Fruit fly (Drosophila melanogaster) whole organism, embryonic: Measurements from ENCODE around the gene CG4297.

Source experiments
- CG10209 ChIP-seq: fragments of 200-800 bp; sonication (Bioruptor generic); optimal IDR thresholded peaks from 3 replicates; lab custom pipeline; 2017; ENCODE audit warnings: missing biosample characterization, mild to moderate bottlenecking, missing genetic modification characterization, missing genetic modification reagents
- CG11560 ChIP-seq: fragments of 200-800 bp; sonication (Bioruptor generic); IDR thresholded peaks from 3 replicates; pipeline ENCODE4 v1.3.6; 2022; ENCODE audit warnings: missing biosample characterization, missing genetic modification characterization
- CG12104 ChIP-seq: fragments of 200-800 bp; sonication (Bioruptor generic); optimal IDR thresholded peaks from 3 replicates; lab custom pipeline; 2016; ENCODE audit warnings: missing biosample characterization, missing genetic modification characterization
- CG13296 ChIP-seq: fragments of 200-800 bp; sonication (Bioruptor generic); optimal IDR thresholded peaks from 3 replicates; lab custom pipeline; 2018; ENCODE audit warnings: missing biosample characterization, mild to moderate bottlenecking, missing genetic modification characterization
- CG13624 ChIP-seq: fragments of 200-800 bp; sonication (Bioruptor generic); optimal IDR thresholded peaks from 2 replicates; lab custom pipeline; 2016; ENCODE audit warnings: missing biosample characterization, missing genetic modification characterization
- CG14860 ChIP-seq: fragments of 200-800 bp; sonication (Bioruptor generic); IDR thresholded peaks from 3 replicates; pipeline ENCODE4 v1.3.6; 2022; ENCODE audit warnings: missing biosample characterization, missing genetic modification characterization; ENCODE audit not compliant: partially characterized antibody
- CG14965 ChIP-seq: fragments of 200-800 bp; sonication (Bioruptor generic); optimal IDR thresholded peaks from 2 replicates; lab custom pipeline; 2016; ENCODE audit warnings: missing biosample characterization, missing genetic modification characterization, borderline replicate concordance
- CG17186 ChIP-seq: fragments of 200-800 bp; sonication (Bioruptor generic); optimal IDR thresholded peaks from 3 replicates; lab custom pipeline; 2017; ENCODE audit warnings: missing biosample characterization, missing genetic modification reagents, missing genetic modification characterization
- CG18599 ChIP-seq: fragments of 200-800 bp; sonication (Bioruptor generic); optimal IDR thresholded peaks from 3 replicates; lab custom pipeline; 2017; ENCODE audit warnings: missing biosample characterization, missing genetic modification characterization, mild to moderate bottlenecking, moderate library complexity, missing genetic modification reagents
- CG2120 ChIP-seq: fragments of 200-800 bp; sonication (Bioruptor generic); optimal IDR thresholded peaks from 3 replicates; lab custom pipeline; 2016; ENCODE audit warnings: missing biosample characterization, missing genetic modification characterization
- CG2129 ChIP-seq: fragments of 200-800 bp; sonication (Bioruptor generic); IDR thresholded peaks from 2 replicates; pipeline ENCODE4 v1.3.6; 2022; ENCODE audit warnings: missing biosample characterization, missing genetic modification characterization; ENCODE audit not compliant: partially characterized antibody
- CG2678 ChIP-seq: fragments of 200-800 bp; sonication (Bioruptor generic); optimal IDR thresholded peaks from 3 replicates; lab custom pipeline; 2019; ENCODE audit warnings: missing biosample characterization, mild to moderate bottlenecking, missing genetic modification characterization, moderate library complexity
- CG2712 ChIP-seq: fragments of 200-800 bp; optimal IDR thresholded peaks from 3 replicates; lab custom pipeline; 2019; ENCODE audit warnings: missing biosample characterization, mild to moderate bottlenecking, missing genetic modification characterization, moderate library complexity
- CG32772 ChIP-seq: fragments of 200-800 bp; sonication (Bioruptor generic); IDR thresholded peaks from 2 replicates; pipeline ENCODE4 v1.3.6; 2022; ENCODE audit warnings: missing biosample characterization, missing genetic modification characterization
- CG34422 ChIP-seq: fragments of 200-800 bp; sonication (Bioruptor generic); IDR thresholded peaks from 3 replicates; pipeline ENCODE4 v1.3.6; 2022; ENCODE audit warnings: missing biosample characterization, missing genetic modification characterization
- CG4424 ChIP-seq: fragments of 200-800 bp; sonication (Bioruptor generic); optimal IDR thresholded peaks from 3 replicates; lab custom pipeline; 2016; ENCODE audit warnings: missing biosample characterization, missing genetic modification characterization
- CG5180 ChIP-seq: fragments of 200-800 bp; sonication (Bioruptor generic); optimal IDR thresholded peaks from 3 replicates; lab custom pipeline; 2017; ENCODE audit warnings: missing biosample characterization, missing genetic modification characterization, mild to moderate bottlenecking, moderate library complexity, missing genetic modification reagents
- CG6254 ChIP-seq: fragments of 200-800 bp; sonication (Bioruptor generic); optimal IDR thresholded peaks from 3 replicates; lab custom pipeline; 2017; ENCODE audit warnings: mild to moderate bottlenecking, missing biosample characterization, missing genetic modification reagents, missing genetic modification characterization
- CG6683 ChIP-seq: fragments of 200-800 bp; sonication (Bioruptor generic); optimal IDR thresholded peaks from 2 replicates; lab custom pipeline; 2017; ENCODE audit warnings: missing biosample characterization, mild to moderate bottlenecking, missing genetic modification characterization, missing genetic modification reagents
- CG6813 ChIP-seq: fragments of 200-800 bp; sonication (Bioruptor generic); optimal IDR thresholded peaks from 2 replicates; lab custom pipeline; 2017; ENCODE audit warnings: missing biosample characterization, missing genetic modification characterization, mild to moderate bottlenecking, moderate library complexity, missing genetic modification reagents
- CG6854 ChIP-seq: fragments of 200-800 bp; sonication (Bioruptor generic); optimal IDR thresholded peaks from 3 replicates; lab custom pipeline; 2017; ENCODE audit warnings: missing biosample characterization, mild to moderate bottlenecking, missing genetic modification characterization
- CG7556 ChIP-seq: fragments of 200-800 bp; sonication (Bioruptor generic); optimal IDR thresholded peaks from 2 replicates; lab custom pipeline; 2017; ENCODE audit warnings: missing biosample characterization, mild to moderate bottlenecking, missing genetic modification characterization
- CG8924 ChIP-seq: fragments of 200-800 bp; optimal IDR thresholded peaks from 3 replicates; lab custom pipeline; 2019; ENCODE audit warnings: missing biosample characterization, mild to moderate bottlenecking, missing genetic modification characterization, moderate library complexity
- CG9727 ChIP-seq: fragments of 200-800 bp; sonication (Bioruptor generic); optimal IDR thresholded peaks from 3 replicates; lab custom pipeline; 2017; ENCODE audit warnings: missing biosample characterization, mild to moderate bottlenecking, missing genetic modification characterization
- CG9797 ChIP-seq: fragments of 200-800 bp; sonication (Bioruptor generic); optimal IDR thresholded peaks from 3 replicates; lab custom pipeline; 2018; ENCODE audit warnings: missing biosample characterization, mild to moderate bottlenecking, missing genetic modification characterization
- CHES-1-like ChIP-seq: fragments of 200-800 bp; sonication (Bioruptor generic); optimal IDR thresholded peaks from 2 replicates; lab custom pipeline; 2016; ENCODE audit warnings: missing biosample characterization, missing genetic modification characterization
- ERR ChIP-seq: fragments of 200-800 bp; sonication (Bioruptor generic); optimal IDR thresholded peaks from 2 replicates; lab custom pipeline; 2016; ENCODE audit warnings: missing biosample characterization, missing genetic modification characterization
- GATAe ChIP-seq: fragments of 200-800 bp; sonication (Bioruptor generic); conservative IDR thresholded peaks from 2 replicates; pipeline ENCODE4 v1.3.6; 2022; ENCODE audit warnings: missing biosample characterization, missing genetic modification characterization
- HmgZ ChIP-seq: fragments of 200-800 bp; sonication (Bioruptor generic); optimal IDR thresholded peaks from 2 replicates; lab custom pipeline; 2018; ENCODE audit warnings: missing biosample characterization, mild to moderate bottlenecking, missing genetic modification characterization
- Poxn ChIP-seq: fragments of 200-800 bp; sonication (Bioruptor generic); IDR thresholded peaks from 2 replicates; pipeline ENCODE4 v1.3.6; 2022; ENCODE audit warnings: missing biosample characterization, missing genetic modification characterization
- Rfx ChIP-seq: fragments of 200-800 bp; sonication (Bioruptor generic); IDR thresholded peaks from 2 replicates; pipeline ENCODE4 v1.3.6; 2022; ENCODE audit warnings: missing biosample characterization, missing genetic modification characterization
- Stat92E ChIP-seq, 3 experiments: fragments of >200 bp in 2 of 3; fragments of 200-800 bp in 1 of 3; sonication (Bioruptor generic) in 1 of 3; optimal IDR thresholded peaks; 2 replicates each; lab custom pipeline; 2017 to 2019; ENCODE audit warnings: missing biosample characterization in 3 of 3, missing genetic modification characterization in 3 of 3, mild to moderate bottlenecking in 1 of 3, moderate library complexity in 1 of 3
- amos ChIP-seq: fragments of 200-800 bp; sonication (Bioruptor generic); IDR thresholded peaks from 2 replicates; pipeline ENCODE4 v1.3.6; 2022; ENCODE audit warnings: missing biosample characterization, missing genetic modification characterization; ENCODE audit not compliant: partially characterized antibody
- ci ChIP-seq: fragments of 200-800 bp; sonication (Bioruptor generic); IDR thresholded peaks from 3 replicates; pipeline ENCODE4 v1.3.6; 2022; ENCODE audit warnings: missing biosample characterization, missing genetic modification characterization
- grn ChIP-seq: fragments of 200-800 bp; sonication (Bioruptor generic); optimal IDR thresholded peaks from 3 replicates; lab custom pipeline; 2017; ENCODE audit warnings: missing biosample characterization, missing genetic modification characterization
- gt ChIP-seq: fragments of 200-800 bp; sonication (Bioruptor generic); IDR thresholded peaks from 2 replicates; pipeline ENCODE4 v1.3.6; 2022; ENCODE audit warnings: missing biosample characterization, missing genetic modification characterization
- her ChIP-seq: fragments of 200-800 bp; sonication (Bioruptor generic); optimal IDR thresholded peaks from 2 replicates; lab custom pipeline; 2016; ENCODE audit warnings: missing biosample characterization, missing genetic modification characterization
- maf-S ChIP-seq: fragments of 200-800 bp; sonication (Bioruptor generic); optimal IDR thresholded peaks from 2 replicates; lab custom pipeline; 2016; ENCODE audit warnings: missing biosample characterization, missing genetic modification characterization
- mam ChIP-seq: fragments of 200-800 bp; sonication (Bioruptor generic); optimal IDR thresholded peaks from 3 replicates; lab custom pipeline; 2016; ENCODE audit warnings: missing biosample characterization, missing genetic modification characterization
- onecut ChIP-seq: fragments of 200-800 bp; sonication (Bioruptor generic); IDR thresholded peaks from 2 replicates; pipeline ENCODE4 v1.3.6; 2022; ENCODE audit warnings: missing biosample characterization, missing genetic modification characterization
- pan ChIP-seq, 4 experiments: fragments of >200 bp in 3 of 4; fragments of 200-800 bp in 1 of 4; sonication (Bioruptor generic) in 1 of 4; optimal IDR thresholded peaks in 3 of 4; IDR thresholded peaks in 1 of 4; 2 replicates each; pipeline versions ENCODE4 v1.3.6 to Lab custom; 2017 to 2022; ENCODE audit warnings: missing biosample characterization in 2 of 4, missing genetic modification characterization in 2 of 4, mixed read lengths in 1 of 4
- ranshi ChIP-seq: fragments of 200-800 bp; sonication (Bioruptor generic); IDR thresholded peaks from 2 replicates; pipeline ENCODE4 v1.3.6; 2022; ENCODE audit warnings: missing biosample characterization, missing genetic modification characterization
- sug ChIP-seq: fragments of 200-800 bp; optimal IDR thresholded peaks from 2 replicates; lab custom pipeline; 2019; ENCODE audit warnings: missing biosample characterization, mild to moderate bottlenecking, missing genetic modification characterization, moderate library complexity
- tll ChIP-seq, 2 experiments: fragments of 200-800 bp in 1 of 2; fragments of >200 bp in 1 of 2; sonication (Bioruptor generic) in 1 of 2; optimal IDR thresholded peaks; 2 replicates each; lab custom pipeline; 2017 to 2019; ENCODE audit warnings: missing biosample characterization in 2 of 2, missing genetic modification characterization in 2 of 2, mild to moderate bottlenecking in 1 of 2, moderate library complexity in 1 of 2
- trh ChIP-seq: fragments of 200-800 bp; sonication (Bioruptor generic); optimal IDR thresholded peaks from 2 replicates; lab custom pipeline; 2016; ENCODE audit warnings: missing biosample characterization, missing genetic modification characterization
- z ChIP-seq: fragments of 200-800 bp; sonication (Bioruptor generic); IDR thresholded peaks from 3 replicates; pipeline ENCODE4 v1.3.6; 2022; ENCODE audit warnings: missing biosample characterization, missing genetic modification characterization

CG4297 gene

DNA sequence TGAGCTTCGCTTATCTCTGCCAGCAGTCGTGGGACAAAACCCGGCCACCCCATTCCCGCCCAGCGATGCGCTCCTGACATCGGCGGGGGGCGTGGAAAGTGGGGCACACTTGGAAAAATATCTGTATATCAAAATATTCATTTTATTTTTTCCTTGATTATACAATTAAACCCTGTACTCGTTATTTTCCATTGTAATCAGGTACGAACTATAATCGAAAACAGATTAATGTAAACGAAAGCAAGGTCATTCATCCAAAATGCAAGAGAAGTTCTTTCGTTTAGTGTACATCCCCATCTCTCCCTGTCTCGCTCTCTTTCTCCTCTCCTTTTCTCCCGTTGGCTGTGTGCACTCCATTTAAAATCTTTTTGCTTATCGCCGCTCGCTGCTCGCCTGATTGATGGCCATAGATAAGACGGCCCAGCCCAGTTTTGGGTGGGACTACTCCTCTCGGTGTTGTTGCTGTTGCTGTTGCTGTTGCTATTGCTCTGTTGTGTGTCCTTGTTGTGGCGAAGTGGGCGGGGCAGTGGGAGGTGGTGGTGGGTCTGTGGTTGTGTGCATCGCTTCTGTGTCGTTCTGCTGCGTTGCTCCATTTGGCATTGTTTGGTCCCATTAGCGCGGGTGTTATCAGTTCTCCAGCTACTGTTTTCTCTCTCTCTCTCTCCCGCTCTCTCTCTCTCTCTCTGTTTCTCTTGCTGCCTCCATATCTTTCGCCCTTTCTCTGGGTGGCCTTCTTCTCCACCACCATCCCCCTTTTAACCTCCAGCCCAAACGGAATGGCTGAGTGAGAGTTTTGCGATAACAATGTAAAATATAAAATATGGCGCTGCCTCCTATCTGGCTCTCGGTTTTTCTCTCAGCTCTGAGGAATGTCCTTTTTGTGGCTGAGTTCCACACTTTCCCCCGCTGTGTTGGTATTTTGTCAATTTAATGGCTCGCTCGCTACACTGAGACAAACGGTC lies 44.3 kb upstream of the CG4297 start (continued):
- TF ChIP-seq Poxn (GFP tag; lab: Robert Waterston, UW), result no peak
- TF ChIP-seq trh, result peak; percentile 54
- TF ChIP-seq ci (GFP tag; lab: Robert Waterston, UW), result peak; percentile 93
- TF ChIP-seq CG5180, result peak; percentile 63
- peak; percentile 52 for TF ChIP-seq onecut (GFP tag; lab: Robert Waterston, UW)
- TF ChIP-seq z (GFP tag; lab: Robert Waterston, UW), result no peak
- peak; percentile 70 for TF ChIP-seq CG6683
- TF ChIP-seq CG2712 (tag; lab: Kevin White, UChicago), result peak; percentile 87
- peak; percentile 47; the same call in 1 of the 2 replicates for TF ChIP-seq gt
- TF ChIP-seq sug (tag; lab: Kevin White, UChicago), result peak; percentile 55
- TF ChIP-seq CG6813, result peak; percentile 75
- TF ChIP-seq her (GFP tag; lab: Kevin White, UChicago), result peak; percentile 7
- no peak for TF ChIP-seq CHES-1-like (GFP tag; lab: Kevin White, UChicago)
- no peak for TF ChIP-seq CG14860
- TF ChIP-seq Stat92E (GFP tag; optimal IDR thresholded peaks at IDR 0.05; lab: Kevin White, UChicago), result no peak
- no peak for TF ChIP-seq tll (GFP tag; optimal IDR thresholded peaks at IDR 0.05; lab: Kevin White, UChicago)
- TF ChIP-seq GATAe (GFP tag; lab: Robert Waterston, UW), result no peak; the same call in 1 of the 2 replicates
- TF ChIP-seq CG7556 (GFP tag; lab: Kevin White, UChicago), result peak; percentile 80
- TF ChIP-seq CG11560 (tag; lab: Robert Waterston, UW), result peak; percentile 68; the same call in 2 of the 3 replicates
- peak; percentile 75 for TF ChIP-seq CG9727 (GFP tag; lab: Kevin White, UChicago)
- peak; percentile 98 for TF ChIP-seq grn
- peak; percentile 50 for TF ChIP-seq HmgZ (tag; lab: Kevin White, UChicago)
- TF ChIP-seq CG2129 (GFP tag; lab: Robert Waterston, UW), result no peak
- peak; percentile 67 for TF ChIP-seq CG10209
- TF ChIP-seq CG17186, result peak; percentile 48
- no peak for TF ChIP-seq amos (GFP tag; lab: Robert Waterston, UW)
- peak; percentile 67 for TF ChIP-seq CG2120 (GFP tag; lab: Kevin White, UChicago)
- peak; percentile 41 for TF ChIP-seq maf-S (GFP tag; lab: Kevin White, UChicago)
- TF ChIP-seq CG4424 (GFP tag; lab: Kevin White, UChicago), result peak; percentile 87
- no peak for TF ChIP-seq CG14965 (GFP tag; lab: Kevin White, UChicago)
- peak; percentile 87 for TF ChIP-seq CG2678 (tag; lab: Kevin White, UChicago)
- peak; percentile 90 for TF ChIP-seq CG18599 (GFP tag; lab: Kevin White, UChicago)
- TF ChIP-seq CG32772 (GFP tag; lab: Robert Waterston, UW), result peak; percentile 83
- TF ChIP-seq mam (GFP tag; lab: Kevin White, UChicago), result peak; percentile 62
- TF ChIP-seq CG6254 (GFP tag; lab: Kevin White, UChicago), result peak; percentile 78
- TF ChIP-seq CG9797, result no peak
- TF ChIP-seq pan (optimal IDR thresholded peaks at IDR 0.05; lab: Kevin White, UChicago), result no peak
- TF ChIP-seq pan (GFP tag; optimal IDR thresholded peaks at IDR 0.05 in 1 of 2, IDR thresholded peaks at IDR 0.05 in 1 of 2), result peak in 1 of 2 experiments; percentile 78
- TF ChIP-seq CG8924 (tag; lab: Kevin White, UChicago), result peak; percentile 80
- TF ChIP-seq CG13624 (GFP tag; lab: Kevin White, UChicago), result peak; percentile 19
- peak; percentile 71 for TF ChIP-seq ranshi
- peak; percentile 62; the same call in 1 of the 2 replicates for TF ChIP-seq Rfx (GFP tag; lab: Robert Waterston, UW)
- no peak for TF ChIP-seq ERR
- peak; percentile 79; the same call in 2 of the 3 replicates for TF ChIP-seq CG34422 (GFP tag; lab: Robert Waterston, UW)
- peak; percentile 59 for TF ChIP-seq CG12104 (GFP tag; lab: Kevin White, UChicago)
- peak; percentile 61 for TF ChIP-seq CG6854 (GFP tag; lab: Kevin White, UChicago)
- peak; percentile 66 for TF ChIP-seq CG13296
